Worm (Caenorhabditis elegans): Measurements from ENCODE around the gene F46H5.11.

DNA sequence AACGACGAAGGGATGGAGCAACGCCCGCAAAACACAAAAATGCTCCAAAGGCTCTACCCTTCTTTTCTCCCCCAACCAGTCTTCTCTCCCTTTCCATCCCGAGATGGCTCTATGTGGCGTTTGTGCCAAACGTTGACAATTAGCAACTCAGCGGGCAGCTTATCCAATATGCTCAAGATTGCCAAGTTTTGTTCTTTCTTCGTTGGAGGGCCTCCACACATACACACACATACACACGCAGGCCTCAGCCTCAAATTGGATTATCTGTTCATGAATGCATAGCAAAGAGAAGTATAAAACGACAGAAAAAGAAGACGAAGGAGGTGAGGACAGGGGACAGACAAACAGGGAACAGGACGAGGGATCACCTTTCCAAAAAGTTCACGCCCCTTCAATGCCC, 9.5 kb upstream of the F46H5.11 start:
- no peak for TF ChIP-seq W03F9.2 (tag; optimal IDR thresholded peaks at IDR 0.05)
- no peak for TF ChIP-seq him-1 (tag; optimal IDR thresholded peaks at IDR 0.05)
- TF ChIP-seq dao-5 (tag; optimal IDR thresholded peaks at IDR 0.05) = no peak
